Worm (Caenorhabditis elegans) whole organism, young adult: Measurements from ENCODE around the gene srh-95.

Experiments used
- B0261.1 ChIP-seq: sonication (generic microtip); optimal IDR thresholded peaks from 2 replicates; lab custom pipeline; 2016; ENCODE audit warnings: mild to moderate bottlenecking, missing genetic modification characterization, moderate library complexity, missing compliant biosample characterization
- B0336.3 ChIP-seq: fragments of 200-800 bp; sonication (Bioruptor generic); IDR thresholded peaks from 2 replicates; pipeline ENCODE4 v1.3.6; 2022; ENCODE audit warnings: missing genetic modification characterization, missing compliant biosample characterization
- C17E4.6 ChIP-seq: fragments of 200-800 bp; sonication (Bioruptor generic); IDR thresholded peaks from 2 replicates; pipeline ENCODE4 v1.3.6; 2022; ENCODE audit warnings: missing genetic modification reagents, missing genetic modification characterization, missing compliant biosample characterization
- D2030.7 ChIP-seq: fragments of 200-800 bp; sonication (Bioruptor generic); IDR thresholded peaks from 2 replicates; pipeline ENCODE4 v1.3.6; 2022; ENCODE audit warnings: missing genetic modification reagents, missing genetic modification characterization, missing compliant biosample characterization
- F10E7.11 ChIP-seq: sonication (generic microtip); optimal IDR thresholded peaks from 2 replicates; lab custom pipeline; 2017; ENCODE audit warnings: mild to moderate bottlenecking, missing genetic modification characterization, moderate library complexity, missing compliant biosample characterization
- F33H1.4 ChIP-seq: fragments of 200-800 bp; sonication (Bioruptor generic); IDR thresholded peaks from 2 replicates; pipeline ENCODE4 v1.3.6; 2022; ENCODE audit warnings: missing genetic modification reagents, missing genetic modification characterization, missing compliant biosample characterization
- F39B2.1 ChIP-seq: fragments of 200-800 bp; sonication (Bioruptor generic); IDR thresholded peaks from 2 replicates; pipeline ENCODE4 v1.3.6; 2022; ENCODE audit warnings: missing genetic modification reagents, missing genetic modification characterization, missing compliant biosample characterization
- F57C9.4 ChIP-seq: sonication (generic microtip); optimal IDR thresholded peaks from 2 replicates; lab custom pipeline; 2017; ENCODE audit warnings: mild to moderate bottlenecking, missing genetic modification characterization, missing compliant biosample characterization
- Y53G8AR.9 ChIP-seq: fragments of 200-800 bp; sonication (Bioruptor generic); conservative IDR thresholded peaks from 2 replicates; pipeline ENCODE4 v1.3.6; 2022; ENCODE audit warnings: missing genetic modification reagents, missing genetic modification characterization, missing compliant biosample characterization
- Y79H2A.3 ChIP-seq: fragments of 200-800 bp; sonication (Bioruptor generic); conservative IDR thresholded peaks from 2 replicates; pipeline ENCODE4 v1.3.6; 2022; ENCODE audit warnings: missing genetic modification reagents, missing genetic modification characterization, missing compliant biosample characterization
- attf-6 ChIP-seq: fragments of 200-800 bp; sonication (Bioruptor generic); IDR thresholded peaks from 2 replicates; pipeline ENCODE4 v1.3.6; 2022; ENCODE audit warnings: missing genetic modification reagents, missing genetic modification characterization, missing compliant biosample characterization
- cebp-2 ChIP-seq: fragments of 200-800 bp; sonication (Bioruptor generic); IDR thresholded peaks from 2 replicates; pipeline ENCODE4 v1.3.6; 2022; ENCODE audit warnings: missing genetic modification characterization, missing compliant biosample characterization
- ceh-100 ChIP-seq: fragments of 200-800 bp; sonication (Bioruptor generic); IDR thresholded peaks from 2 replicates; pipeline ENCODE4 v1.3.6; 2022; ENCODE audit warnings: missing genetic modification reagents, missing genetic modification characterization, missing compliant biosample characterization
- ceh-91 ChIP-seq: fragments of 200-800 bp; sonication (Bioruptor generic); IDR thresholded peaks from 2 replicates; pipeline ENCODE4 v1.3.6; 2022; ENCODE audit warnings: missing genetic modification reagents, missing genetic modification characterization, missing compliant biosample characterization
- die-1 ChIP-seq: sonication (generic microtip); optimal IDR thresholded peaks from 2 replicates; lab custom pipeline; 2016; ENCODE audit warnings: missing genotype, mild to moderate bottlenecking, missing genetic modification characterization, missing compliant biosample characterization
- dox-1 ChIP-seq: fragments of 200-800 bp; sonication (Bioruptor generic); IDR thresholded peaks from 2 replicates; pipeline ENCODE4 v1.3.6; 2022; ENCODE audit warnings: missing genetic modification reagents, missing genetic modification characterization, missing compliant biosample characterization
- efl-1 ChIP-seq: fragments of 150-350 bp; optimal IDR thresholded peaks from 2 replicates; lab custom pipeline; 2014; ENCODE audit warnings: missing biosample characterization, missing genetic modification reagents, missing genetic modification characterization
- ekl-4 ChIP-seq: fragments of 200-800 bp; sonication (Bioruptor generic); IDR thresholded peaks from 2 replicates; pipeline ENCODE4 v1.3.6; 2022; ENCODE audit warnings: missing genetic modification reagents, missing genetic modification characterization, missing compliant biosample characterization
- ets-4 ChIP-seq: fragments of 200-800 bp; sonication (Bioruptor generic); optimal IDR thresholded peaks from 2 replicates; lab custom pipeline; 2018; ENCODE audit warnings: mild to moderate bottlenecking, missing genetic modification characterization, missing compliant biosample characterization
- fkh-3 ChIP-seq: sonication (generic microtip); optimal IDR thresholded peaks from 2 replicates; lab custom pipeline; 2016; ENCODE audit warnings: mild to moderate bottlenecking, missing genetic modification characterization, missing compliant biosample characterization
- hmg-1.2 ChIP-seq: fragments of 200-800 bp; sonication (Bioruptor generic); IDR thresholded peaks from 2 replicates; pipeline ENCODE4 v1.3.6; 2022; ENCODE audit warnings: missing genetic modification reagents, missing genetic modification characterization, missing compliant biosample characterization
- hrde-1 ChIP-seq: sonication (generic microtip); optimal IDR thresholded peaks from 2 replicates; lab custom pipeline; 2016; ENCODE audit warnings: missing genetic modification characterization, mild to moderate bottlenecking, missing compliant biosample characterization, moderate library complexity, missing genotype, missing genetic modification reagents, borderline replicate concordance
- lin-26 ChIP-seq: fragments of 200-800 bp; sonication (Bioruptor generic); IDR thresholded peaks from 2 replicates; pipeline ENCODE4 v1.3.6; 2022; ENCODE audit warnings: missing genetic modification reagents, missing genetic modification characterization, missing compliant biosample characterization
- lin-35 ChIP-seq, 3 experiments: fragments of 150-350 bp in 2 of 3; sonication (generic microtip) in 1 of 3; optimal IDR thresholded peaks; 2 replicates each; lab custom pipeline; 2014 to 2018; ENCODE audit warnings: missing biosample characterization in 3 of 3, missing genetic modification characterization in 3 of 3, missing genetic modification reagents in 3 of 3
- lsy-27 ChIP-seq: sonication (generic microtip); optimal IDR thresholded peaks from 2 replicates; lab custom pipeline; 2017; ENCODE audit warnings: missing genetic modification characterization, mild to moderate bottlenecking, missing compliant biosample characterization, antibody characterized with exemption, missing genotype, borderline replicate concordance; ENCODE audit not compliant: insufficient read depth
- madf-10 ChIP-seq: sonication (generic microtip); optimal IDR thresholded peaks from 2 replicates; lab custom pipeline; 2016; ENCODE audit warnings: mild to moderate bottlenecking, missing genetic modification characterization, missing compliant biosample characterization
- madf-6 ChIP-seq: fragments of 200-800 bp; sonication (Bioruptor generic); IDR thresholded peaks from 2 replicates; pipeline ENCODE4 v1.3.6; 2022; ENCODE audit warnings: missing genetic modification reagents, missing genetic modification characterization, missing compliant biosample characterization
- mcd-1 ChIP-seq: fragments of 200-800 bp; sonication (Bioruptor generic); IDR thresholded peaks from 2 replicates; pipeline ENCODE4 v1.3.6; 2022; ENCODE audit warnings: missing genetic modification reagents, missing genetic modification characterization, missing compliant biosample characterization
- mes-4 ChIP-seq: sonication (generic microtip); optimal IDR thresholded peaks from 2 replicates; lab custom pipeline; 2016; ENCODE audit warnings: missing genotype, missing genetic modification characterization, missing compliant biosample characterization
- nfyb-1 ChIP-seq: fragments of 200-800 bp; sonication (Bioruptor generic); IDR thresholded peaks from 2 replicates; pipeline ENCODE4 v1.3.6; 2022; ENCODE audit warnings: missing genetic modification reagents, missing genetic modification characterization, missing compliant biosample characterization
- pbrm-1 ChIP-seq: fragments of 200-800 bp; sonication (Bioruptor generic); IDR thresholded peaks from 2 replicates; pipeline ENCODE4 v1.3.6; 2022; ENCODE audit warnings: missing genetic modification reagents, missing genetic modification characterization, missing compliant biosample characterization
- rcor-1 ChIP-seq: fragments of 200-800 bp; sonication (Bioruptor generic); IDR thresholded peaks from 2 replicates; pipeline ENCODE4 v1.3.6; 2022; ENCODE audit warnings: missing genetic modification reagents, missing genetic modification characterization, missing compliant biosample characterization
- rpc-1 ChIP-seq, 2 experiments: fragments of 150-350 bp in 1 of 2; sonication (generic microtip) in 1 of 2; optimal IDR thresholded peaks; 2 replicates each; lab custom pipeline; 2014 to 2018; ENCODE audit warnings: missing biosample characterization in 1 of 2, missing genetic modification characterization in 1 of 2, missing genetic modification reagents in 1 of 2, missing genotype in 1 of 2
- snpc-4 ChIP-seq, 5 experiments: fragments of 150-350 bp in 1 of 5; sonication (generic microtip) in 4 of 5; optimal IDR thresholded peaks; 2 replicates each; lab custom pipeline; 2014 to 2018; ENCODE audit warnings: missing genetic modification characterization in 5 of 5, missing biosample characterization in 3 of 5, antibody characterized with exemption in 2 of 5, mild to moderate bottlenecking in 2 of 5, missing compliant biosample characterization in 2 of 5, missing genotype in 2 of 5, moderate library complexity in 2 of 5, missing genetic modification reagents in 1 of 5
- somi-1 ChIP-seq: fragments of 200-800 bp; sonication (Bioruptor generic); optimal IDR thresholded peaks from 2 replicates; lab custom pipeline; 2018; ENCODE audit warnings: mild to moderate bottlenecking, missing genetic modification characterization, missing compliant biosample characterization
- tbp1 ChIP-seq: fragments of 200-800 bp; sonication (Bioruptor generic); optimal IDR thresholded peaks from 2 replicates; lab custom pipeline; 2018; ENCODE audit warnings: mild to moderate bottlenecking, missing genetic modification characterization, missing compliant biosample characterization
- unc-130 ChIP-seq: sonication (generic microtip); optimal IDR thresholded peaks from 2 replicates; lab custom pipeline; 2016; ENCODE audit warnings: missing genetic modification reagents, missing genetic modification characterization, missing compliant biosample characterization
- xnd-1 ChIP-seq: sonication (generic microtip); optimal IDR thresholded peaks from 2 replicates; lab custom pipeline; 2016; ENCODE audit warnings: missing genotype, missing genetic modification reagents, missing genetic modification characterization, missing compliant biosample characterization
- ztf-25 ChIP-seq: fragments of 200-800 bp; sonication (Bioruptor generic); IDR thresholded peaks from 2 replicates; pipeline ENCODE4 v1.3.6; 2022; ENCODE audit warnings: missing genetic modification reagents, missing genetic modification characterization, missing compliant biosample characterization
- ztf-26 ChIP-seq: sonication (generic microtip); optimal IDR thresholded peaks from 2 replicates; lab custom pipeline; 2017; ENCODE audit warnings: missing genetic modification characterization, missing compliant biosample characterization

The srh-95 gene

ce11 chrV:16218972-16219757 lies 27.5 kb upstream of the srh-95 start, which contains the start of gene glc-1:
Gene glc-1 (plus strand): TSS chrV:16219634.
- TF ChIP-seq mes-4 (tag; lab: Kevin White, UChicago): no peak
- peak; percentile 29 for TF ChIP-seq rpc-1 (optimal IDR thresholded peaks at IDR 0.05; lab: Kevin White, UChicago)
- peak; percentile 74 for TF ChIP-seq rpc-1 (tag; optimal IDR thresholded peaks at IDR 0.05; lab: Kevin White, UChicago)
- no peak for TF ChIP-seq efl-1 (GFP tag; lab: Kevin White, UChicago)
- no peak for TF ChIP-seq Y79H2A.3 (GFP tag; lab: Robert Waterston, UW)
- no peak for TF ChIP-seq snpc-4 (GFP tag; optimal IDR thresholded peaks at IDR 0.05; lab: Kevin White, UChicago)
- TF ChIP-seq snpc-4 (tag; optimal IDR thresholded peaks at IDR 0.05; lab: Kevin White, UChicago): peak in 1 of 4 experiments; percentile 21
- no peak for TF ChIP-seq madf-6 (GFP tag; lab: Robert Waterston, UW)
- no peak for TF ChIP-seq ceh-100 (GFP tag; lab: Robert Waterston, UW)
- no peak for TF ChIP-seq cebp-2
- no peak for TF ChIP-seq F39B2.1 (GFP tag; lab: Robert Waterston, UW)
- TF ChIP-seq tbp1: peak; percentile 74
- TF ChIP-seq B0261.1: peak; percentile 42
- 0 out of 2 replicates have a peak, but pooled peaks have one; percentile 27 for TF ChIP-seq attf-6
- TF ChIP-seq, all 124 proteins: peak for 5

DNA sequence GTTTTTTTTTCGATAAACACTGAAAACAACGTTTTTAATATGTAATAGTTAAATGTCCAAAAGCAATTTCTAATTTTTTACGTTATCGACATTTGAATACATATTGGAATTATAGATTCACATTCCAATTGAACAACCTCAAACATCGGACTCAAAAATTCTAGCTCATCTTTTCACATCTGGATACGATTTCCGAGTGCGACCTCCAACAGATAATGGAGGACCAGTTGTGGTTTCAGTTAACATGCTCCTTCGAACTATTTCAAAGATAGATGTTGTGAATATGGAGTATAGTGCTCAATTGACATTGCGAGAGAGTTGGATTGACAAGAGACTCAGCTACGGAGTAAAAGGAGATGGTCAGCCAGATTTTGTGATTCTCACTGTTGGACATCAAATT lies 26.7 kb upstream of the srh-95 start:
- no peak for TF ChIP-seq F33H1.4

DNA sequence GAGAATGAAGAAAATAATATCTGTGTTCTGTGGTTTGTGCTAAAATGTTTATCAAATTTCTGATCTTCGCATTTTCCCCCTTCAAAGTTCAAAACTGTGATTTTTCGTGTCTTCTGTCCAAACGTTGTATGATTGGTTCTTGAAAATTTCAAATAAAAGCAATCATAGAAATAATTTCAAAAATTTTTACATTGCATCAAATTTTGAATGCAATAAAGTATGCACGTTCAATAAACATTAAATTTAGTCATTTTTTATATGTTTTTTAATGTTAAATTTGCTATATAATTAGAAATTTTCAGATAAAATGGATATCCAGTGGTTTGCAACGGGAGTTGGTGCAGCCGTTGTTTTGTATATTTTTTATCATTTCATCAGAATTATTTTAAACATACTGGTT lies 22.7 kb upstream of the srh-95 start, which contains the start of gene stdh-2:
stdh-2 (plus strand) TSS at position 301 of the 400 bp plus-strand sequence.
- TF ChIP-seq ekl-4 (GFP tag; lab: Robert Waterston, UW): no peak
- TF ChIP-seq ztf-25 (GFP tag; lab: Robert Waterston, UW): no peak
- no peak for TF ChIP-seq ztf-26 (tag; lab: Kevin White, UChicago)
- no peak for TF ChIP-seq unc-130 (GFP tag; lab: Kevin White, UChicago)
- no peak for TF ChIP-seq tbp1
- no peak for TF ChIP-seq fkh-3 (tag; lab: Kevin White, UChicago)
- TF ChIP-seq C17E4.6 (GFP tag; lab: Robert Waterston, UW): no peak
- TF ChIP-seq F10E7.11 (tag; lab: Kevin White, UChicago): no peak
- no peak for TF ChIP-seq cebp-2
- no peak for TF ChIP-seq D2030.7 (GFP tag; lab: Robert Waterston, UW)
- TF ChIP-seq nfyb-1 (GFP tag; lab: Robert Waterston, UW): no peak
- TF ChIP-seq ceh-91 (GFP tag; lab: Robert Waterston, UW): no peak
- TF ChIP-seq madf-10 (tag; lab: Kevin White, UChicago): no peak
- no peak for TF ChIP-seq lin-35 (GFP tag; optimal IDR thresholded peaks at IDR 0.05; lab: Kevin White, UChicago)
- TF ChIP-seq hrde-1: no peak
- TF ChIP-seq somi-1 (GFP tag; lab: Kevin White, UChicago): no peak
- no peak for TF ChIP-seq hmg-1.2 (GFP tag; lab: Robert Waterston, UW)

DNA sequence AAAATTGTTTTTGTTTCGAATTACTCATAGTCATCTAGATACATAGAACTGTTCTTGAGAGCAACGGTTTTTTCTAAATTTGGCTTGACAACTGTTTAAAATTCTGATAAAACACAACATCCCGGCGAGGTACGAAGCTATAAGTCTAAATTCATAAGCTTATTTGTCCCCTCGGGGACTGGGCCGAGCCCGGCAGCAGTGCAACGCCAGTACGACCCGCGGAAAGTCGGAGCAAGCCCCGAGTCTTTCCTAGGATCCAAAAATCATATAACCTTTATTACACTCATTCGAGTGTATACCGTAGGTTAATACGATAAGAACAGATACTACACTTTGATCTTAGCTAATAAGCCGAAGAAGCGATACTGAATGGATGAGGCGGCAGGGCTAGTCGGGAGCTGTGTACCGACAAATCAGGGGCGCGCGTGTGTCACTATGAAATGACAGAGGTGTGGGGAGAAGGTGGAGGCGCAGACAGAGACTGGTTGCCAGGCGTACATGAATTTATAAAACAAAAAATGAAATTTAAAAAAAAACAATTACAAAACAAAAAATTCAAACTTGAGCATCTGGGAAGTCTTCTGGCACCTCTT lies 21.1 kb upstream of the srh-95 start:
- TF ChIP-seq Y53G8AR.9 (GFP tag; lab: Robert Waterston, UW): 0 out of 2 replicates have a peak, but pooled peaks have one; percentile 44
- TF ChIP-seq ceh-91 (GFP tag; lab: Robert Waterston, UW): no peak
- 0 out of 2 replicates have a peak, but pooled peaks have one; percentile 26 for TF ChIP-seq rcor-1 (GFP tag; lab: Robert Waterston, UW)
- TF ChIP-seq ekl-4 (GFP tag; lab: Robert Waterston, UW): peak; percentile 65
- peak; percentile 76 for TF ChIP-seq D2030.7 (GFP tag; lab: Robert Waterston, UW)
- TF ChIP-seq ceh-100 (GFP tag; lab: Robert Waterston, UW): peak; percentile 40; the same call in 1 of the 2 replicates
- no peak for TF ChIP-seq F57C9.4
- TF ChIP-seq pbrm-1 (GFP tag; lab: Robert Waterston, UW): peak; percentile 86
- peak; percentile 21 for TF ChIP-seq lsy-27 (tag; lab: Kevin White, UChicago)
- no peak for TF ChIP-seq ets-4 (GFP tag; lab: Kevin White, UChicago)
- peak; percentile 45 for TF ChIP-seq die-1
- TF ChIP-seq dox-1: peak; percentile 77
- TF ChIP-seq hmg-1.2 (GFP tag; lab: Robert Waterston, UW): peak; percentile 91
- peak; percentile 21 for TF ChIP-seq B0261.1
- peak; percentile 32 for TF ChIP-seq mcd-1 (GFP tag; lab: Robert Waterston, UW)
- peak; percentile 65 for TF ChIP-seq B0336.3 (GFP tag; lab: Robert Waterston, UW)
- no peak for TF ChIP-seq mes-4 (tag; lab: Kevin White, UChicago)
- peak; percentile 82 for TF ChIP-seq lin-26 (GFP tag; lab: Robert Waterston, UW)
- TF ChIP-seq xnd-1: peak; percentile 24
